Fruit fly (Drosophila melanogaster): ENCODE results near the gene Pp1-87B.

Pp1-87B gene

DNA sequence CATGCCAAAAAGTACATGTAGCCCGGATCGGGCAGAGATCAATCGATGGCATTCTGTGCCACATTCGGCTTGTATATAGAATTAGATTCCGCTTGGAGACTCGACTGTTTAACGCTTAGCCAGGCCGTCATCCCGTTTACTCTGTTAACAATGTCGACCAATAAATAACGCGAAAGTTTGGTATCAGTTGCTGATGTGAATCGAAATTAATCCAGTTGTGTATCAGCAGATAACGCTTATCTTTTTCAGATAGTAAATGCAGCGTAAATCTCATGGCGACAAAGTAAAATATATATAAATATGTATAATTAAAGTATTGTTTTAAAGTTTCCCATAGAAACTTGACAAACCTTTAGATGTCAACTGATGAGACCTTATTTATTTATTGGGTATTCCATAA is 14.3 kb downstream of the Pp1-87B start:
- TF ChIP-seq CG17801 (GFP tag; optimal IDR thresholded peaks at IDR 0.05; ENCODE audit: partially characterized antibody), result no peak

DNA sequence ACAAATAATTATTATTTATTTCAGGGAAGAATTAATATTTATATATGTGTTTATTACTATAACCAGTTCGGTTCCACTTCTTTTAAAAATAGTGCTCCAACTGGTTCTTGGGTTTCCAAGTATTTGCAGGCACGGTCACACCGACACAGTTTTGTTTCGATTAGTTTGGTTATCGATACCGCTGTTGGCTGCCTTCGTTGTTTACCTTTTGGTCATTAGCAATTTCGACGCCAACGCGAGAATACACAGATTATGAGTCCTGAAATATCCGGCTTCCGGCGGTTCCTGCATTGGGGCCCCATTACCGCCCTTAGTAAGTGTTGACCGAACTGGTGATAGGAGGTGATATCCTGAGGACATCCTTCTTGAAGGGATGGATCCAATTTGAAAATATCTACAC is 17.6 kb downstream of the Pp1-87B start, which contains the start of gene CG5196:
TSS of gene CG5196 (plus strand) at position 157 of the 400 bp plus-strand sequence.
- peak; percentile 25 for TF ChIP-seq CG17801 (GFP tag; optimal IDR thresholded peaks at IDR 0.05; ENCODE audit: partially characterized antibody)

DNA sequence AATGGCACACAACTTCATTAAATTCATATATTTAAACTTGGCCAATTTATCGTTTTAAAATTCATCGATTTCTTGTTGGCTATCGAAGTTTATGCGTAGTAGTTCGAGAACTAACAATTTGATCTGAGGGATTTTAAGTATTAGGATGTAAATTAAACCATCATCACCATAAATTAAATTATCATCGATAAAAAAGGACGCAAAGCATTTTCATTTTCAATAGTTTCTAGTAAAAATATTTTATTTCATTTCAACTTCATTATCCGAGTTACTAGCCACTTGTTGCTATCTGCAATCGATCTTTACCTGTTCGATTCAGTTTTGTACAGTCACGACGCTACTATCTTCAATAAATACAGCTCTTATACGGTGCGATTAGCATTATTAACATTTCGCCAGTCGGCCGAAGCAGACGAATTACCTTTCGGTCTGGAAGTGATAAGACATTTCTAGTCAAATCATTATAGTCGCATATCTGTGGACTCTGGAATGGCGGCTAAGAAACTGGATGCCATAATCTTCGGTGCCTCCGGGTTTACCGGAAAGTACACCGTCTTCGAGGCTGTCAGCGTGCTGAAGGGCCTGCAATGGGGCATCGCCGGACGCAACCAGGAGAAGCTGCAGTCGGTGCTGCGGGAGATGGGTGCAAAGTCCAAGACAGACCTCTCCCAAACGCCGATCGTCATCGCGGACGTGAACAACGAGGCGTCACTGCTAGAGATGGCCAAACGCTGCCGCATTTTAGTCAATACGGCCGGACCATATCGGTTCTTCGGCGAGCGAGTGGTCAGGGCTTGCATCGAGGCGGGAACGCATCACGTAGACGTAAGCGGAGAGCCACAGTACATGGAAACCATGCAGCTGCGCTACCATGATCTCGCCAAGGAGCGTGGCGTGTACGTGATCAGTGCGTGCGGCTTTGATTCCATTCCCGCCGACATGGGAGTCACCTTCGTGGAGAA is 19.2 kb downstream of the Pp1-87B start, which contains the start of gene CG5167:
TSS of gene CG5167 (plus strand) at position 298 of the 962 bp plus-strand sequence.
- TF ChIP-seq CG17801 (GFP tag; optimal IDR thresholded peaks at IDR 0.05; ENCODE audit: partially characterized antibody), result peak; percentile 75

DNA sequence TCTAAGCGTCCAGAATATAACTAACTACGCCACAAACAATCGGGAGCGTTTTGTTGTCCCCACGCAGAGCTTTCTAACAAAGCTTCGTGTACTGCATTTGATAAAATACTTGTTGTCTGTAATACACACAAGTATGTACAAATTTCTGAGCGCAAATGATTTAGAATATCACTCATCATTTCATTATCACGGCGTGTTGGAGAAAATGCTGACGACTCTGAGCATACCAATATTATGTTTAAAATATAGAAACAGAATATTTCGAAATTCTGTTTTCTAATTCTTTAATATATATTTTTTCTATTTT is 19.8 kb downstream of the Pp1-87B start, which contains the start of gene Cyp9f2:
TSS of gene Cyp9f2 (minus strand) at position 101 of the 307 bp plus-strand sequence.
- no peak for TF ChIP-seq CG17801 (GFP tag; optimal IDR thresholded peaks at IDR 0.05; ENCODE audit: partially characterized antibody)

DNA sequence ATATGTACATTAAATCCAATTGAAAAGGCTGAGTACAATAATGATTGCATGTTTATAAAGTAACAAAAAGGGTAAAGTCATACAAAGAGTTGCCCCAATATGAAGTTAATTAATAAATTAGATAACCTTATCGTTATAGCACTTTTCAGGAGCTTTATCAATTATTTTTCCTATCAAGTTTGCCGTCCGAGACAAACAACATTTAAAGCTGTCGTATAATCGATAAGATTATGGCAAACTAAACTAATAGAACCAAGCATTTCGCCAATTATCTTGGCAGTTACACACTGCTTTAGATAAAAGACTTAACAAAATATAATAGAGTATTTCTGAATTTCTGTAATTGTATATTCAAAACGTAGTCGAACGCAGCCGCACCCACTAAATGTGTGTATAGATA is 20.6 kb downstream of the Pp1-87B start:
- no peak for TF ChIP-seq CG17801 (GFP tag; optimal IDR thresholded peaks at IDR 0.05; ENCODE audit: partially characterized antibody)

DNA sequence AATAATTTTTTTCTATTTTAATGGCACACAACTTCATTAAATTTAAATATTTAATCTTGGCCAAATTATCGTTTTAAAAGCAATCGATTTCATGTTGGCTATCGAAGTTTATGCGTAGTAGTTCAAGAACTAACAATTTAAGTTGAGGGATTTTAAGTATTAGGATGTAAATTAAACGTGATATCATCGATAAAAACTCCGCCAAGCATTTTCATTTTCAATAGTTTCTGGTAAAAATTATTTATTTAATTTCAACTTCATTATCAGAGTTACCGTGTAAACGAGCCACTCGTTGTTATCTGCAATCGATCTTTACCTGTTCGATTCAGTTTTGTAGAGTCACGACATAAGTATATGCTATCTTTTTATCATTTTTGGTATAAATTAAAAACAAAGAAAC is 22.8 kb downstream of the Pp1-87B start:
- peak; percentile 100 for TF ChIP-seq CG17801 (GFP tag; optimal IDR thresholded peaks at IDR 0.05; ENCODE audit: partially characterized antibody)

DNA sequence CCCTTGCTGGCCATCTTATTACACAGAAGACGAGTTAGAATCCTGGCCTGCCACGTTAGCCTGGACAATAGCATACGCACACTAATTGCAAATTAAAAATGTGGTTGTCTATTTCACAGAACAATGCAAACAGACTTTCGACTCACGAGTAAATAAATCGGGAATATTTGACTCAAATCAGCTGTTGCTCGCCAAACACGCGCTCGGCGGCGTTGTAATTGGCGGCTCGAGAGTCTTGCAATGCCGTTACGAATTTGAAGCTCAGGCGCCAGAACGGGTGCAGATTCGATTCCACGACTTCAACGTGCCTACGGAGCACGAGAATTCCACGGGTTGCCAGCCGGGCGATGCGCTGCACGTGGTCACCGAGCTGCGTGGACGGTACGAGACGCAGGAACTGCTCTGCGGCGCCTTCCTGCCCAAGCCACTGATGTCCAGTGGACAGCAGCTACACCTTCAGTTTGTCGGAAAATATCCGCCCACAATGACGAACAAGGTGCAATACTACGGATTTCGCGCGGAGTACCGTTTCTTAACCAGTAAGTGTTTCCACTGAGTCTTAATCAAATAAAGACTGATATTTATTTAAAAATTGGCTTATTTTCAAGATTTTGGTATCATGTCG is 23.9 kb downstream of the Pp1-87B start, which contains the start of gene DNAlig3:
TSS of gene DNAlig3 (minus strand) at position 168 of the 625 bp plus-strand sequence.
- TF ChIP-seq CG17801 (GFP tag; optimal IDR thresholded peaks at IDR 0.05; ENCODE audit: partially characterized antibody), result peak; percentile 67

DNA sequence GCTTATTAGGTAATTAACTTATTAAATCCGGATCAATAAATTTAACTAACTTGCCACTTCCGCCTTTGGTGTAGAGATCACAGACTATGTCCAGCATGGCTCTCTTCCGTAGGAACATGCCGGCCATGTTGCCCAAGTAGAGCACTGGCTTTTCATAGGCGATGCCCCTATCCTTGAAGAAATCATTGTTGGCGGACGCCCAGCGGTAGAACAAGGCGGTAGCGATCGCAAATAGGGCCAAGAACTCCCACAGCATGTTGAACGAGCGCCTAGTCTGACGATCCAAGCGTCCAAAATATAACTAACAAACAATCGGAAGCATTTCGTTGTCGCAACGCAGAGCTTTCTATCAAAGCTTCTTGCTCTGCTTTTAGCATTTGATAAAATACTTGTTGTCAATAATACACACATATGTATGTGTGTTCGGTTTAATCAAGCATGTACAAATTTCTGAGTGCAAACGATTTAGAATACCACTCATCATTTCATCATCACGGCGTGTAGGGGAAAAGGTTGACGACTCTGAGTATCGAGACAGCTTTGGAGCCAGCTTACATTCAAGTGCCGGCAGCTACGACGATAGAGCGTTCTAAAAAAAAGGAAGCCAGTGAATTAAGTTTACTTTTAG is 27.0 kb downstream of the Pp1-87B start, which contains the start of gene Cyp9f3:
TSS of gene Cyp9f3 (minus strand) at position 310 of the 628 bp plus-strand sequence.
- no peak for TF ChIP-seq CG17801 (GFP tag; optimal IDR thresholded peaks at IDR 0.05; ENCODE audit: partially characterized antibody)

DNA sequence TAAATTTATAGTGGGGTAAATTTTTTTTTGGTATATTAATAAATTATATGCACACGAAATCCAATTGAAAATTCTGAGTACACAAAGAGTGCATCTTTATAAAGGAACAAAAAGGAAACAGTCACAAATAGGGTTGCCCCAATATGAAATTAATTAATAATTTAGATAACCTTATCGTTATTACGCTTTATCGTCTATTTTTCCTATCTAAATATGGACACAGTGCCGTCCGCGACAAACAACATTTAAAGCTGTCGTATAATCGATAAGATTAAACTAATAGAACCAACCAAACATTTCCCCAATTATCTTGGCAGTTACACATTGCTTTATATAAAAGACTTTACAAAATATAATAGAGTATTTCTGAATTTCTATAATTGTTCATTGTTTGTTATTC is 27.7 kb downstream of the Pp1-87B start:
- peak; percentile 19 for TF ChIP-seq CG17801 (GFP tag; optimal IDR thresholded peaks at IDR 0.05; ENCODE audit: partially characterized antibody)

DNA sequence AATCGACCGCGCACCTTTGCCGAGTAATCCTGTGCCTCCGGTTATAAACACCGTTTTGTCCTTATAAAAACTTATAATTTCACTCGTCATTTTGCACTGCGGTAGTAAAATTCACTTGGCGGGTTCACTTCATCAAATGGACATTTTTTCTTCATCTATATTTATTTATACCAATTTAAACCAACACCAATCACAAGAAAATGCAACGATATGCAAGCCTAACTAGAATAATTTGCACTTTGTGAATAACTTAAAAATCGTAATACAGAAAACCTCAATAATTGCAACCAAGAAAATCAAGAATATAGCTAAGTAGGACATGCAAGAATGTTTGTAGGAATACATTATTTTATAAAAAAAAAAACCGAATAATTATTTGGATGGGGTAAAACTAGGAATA is 29.8 kb downstream of the Pp1-87B start, which contains the start of the genes CG10096 and CG10097:
TSS of gene CG10096 (minus strand) at position 101 of the 400 bp plus-strand sequence.
TSS of gene CG10097 (minus strand) at position 101 of the 400 bp plus-strand sequence.
- TF ChIP-seq CG17801 (GFP tag; optimal IDR thresholded peaks at IDR 0.05; ENCODE audit: partially characterized antibody), result no peak

DNA sequence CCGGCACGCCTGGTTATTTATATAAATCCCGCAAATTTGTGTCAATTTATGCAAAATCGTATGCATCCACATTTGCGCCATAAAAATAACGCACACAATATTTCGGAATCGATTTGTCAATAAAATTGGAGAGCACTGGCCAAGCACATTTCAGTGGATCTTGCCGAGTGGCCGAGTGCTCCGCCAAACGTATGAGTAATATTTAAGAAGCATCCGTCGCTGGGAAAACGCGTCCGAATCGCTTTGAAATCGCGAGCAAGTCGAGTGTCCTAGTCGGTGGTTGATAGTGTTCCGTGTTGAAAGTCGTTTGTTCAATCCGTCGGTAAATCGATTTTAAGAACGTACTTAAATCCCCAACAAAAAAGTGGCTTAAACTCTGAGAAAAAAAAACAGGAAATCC is 38.8 kb downstream of the Pp1-87B start, which contains the start of gene CG33098:
TSS of gene CG33098 (plus strand) at position 224 of the 400 bp plus-strand sequence.
- no peak for TF ChIP-seq CG17801 (GFP tag; optimal IDR thresholded peaks at IDR 0.05; ENCODE audit: partially characterized antibody)

DNA sequence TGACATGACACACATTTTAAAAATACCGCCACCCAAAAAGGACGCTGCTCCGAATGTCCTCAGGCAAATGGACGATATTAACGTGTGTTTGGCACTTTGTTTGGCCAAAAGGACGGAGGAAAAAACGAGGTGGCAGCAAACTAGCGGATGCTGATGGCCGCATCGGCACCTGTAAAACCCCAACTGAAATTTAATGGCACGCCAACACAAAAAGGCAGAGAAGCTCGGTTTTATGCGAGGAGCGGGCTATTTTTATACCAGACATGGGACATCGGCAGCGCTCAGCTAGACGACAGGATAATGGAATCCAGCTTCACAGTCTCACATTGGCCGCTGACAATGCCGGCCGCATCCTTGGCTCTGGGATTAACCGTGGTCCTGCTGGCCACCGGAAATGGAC is 39.8 kb downstream of the Pp1-87B start, which contains the start of gene Sol1:
TSS of gene Sol1 (plus strand) at position 301 of the 400 bp plus-strand sequence.
- TF ChIP-seq CG17801 (GFP tag; optimal IDR thresholded peaks at IDR 0.05; ENCODE audit: partially characterized antibody), result no peak

DNA sequence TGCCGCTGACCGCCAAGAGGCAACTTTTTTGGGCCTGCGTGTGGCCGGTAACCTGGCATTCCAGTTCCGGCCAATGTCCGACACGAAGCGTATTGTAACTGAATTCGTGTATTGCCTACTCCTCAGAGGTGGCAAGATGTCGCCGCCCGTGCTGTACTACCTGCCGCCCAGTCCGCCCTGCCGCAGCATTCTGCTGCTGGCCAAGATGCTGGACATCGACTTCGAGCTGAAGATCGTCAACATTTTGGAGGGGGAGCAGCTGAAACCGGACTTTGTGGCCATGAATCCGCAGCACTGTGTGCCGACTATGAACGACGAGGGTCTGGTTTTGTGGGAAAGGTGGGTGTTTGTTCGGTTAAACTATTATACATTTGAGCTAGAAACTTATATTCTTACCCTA is 41.4 kb downstream of the Pp1-87B start:
- no peak for TF ChIP-seq CG17801 (GFP tag; optimal IDR thresholded peaks at IDR 0.05; ENCODE audit: partially characterized antibody)

DNA sequence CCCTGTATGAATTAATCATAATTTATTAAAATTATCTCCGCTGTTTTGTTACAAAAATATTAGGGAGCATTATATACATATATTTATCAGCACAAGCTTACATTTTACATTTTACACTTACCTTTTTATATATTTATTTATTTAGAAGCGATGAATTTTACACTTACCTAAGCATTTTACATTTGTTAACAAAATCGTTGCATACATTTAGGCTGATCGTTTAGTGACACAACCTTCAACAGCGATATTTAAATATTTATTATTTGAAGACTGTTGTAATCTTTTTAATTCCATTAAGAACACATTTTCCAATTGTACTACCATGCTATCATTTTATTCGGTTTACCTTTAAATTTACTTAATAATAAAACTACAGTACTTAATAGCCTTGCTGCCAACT is 41.9 kb downstream of the Pp1-87B start:
- TF ChIP-seq CG17801 (GFP tag; optimal IDR thresholded peaks at IDR 0.05; ENCODE audit: partially characterized antibody), result no peak

DNA sequence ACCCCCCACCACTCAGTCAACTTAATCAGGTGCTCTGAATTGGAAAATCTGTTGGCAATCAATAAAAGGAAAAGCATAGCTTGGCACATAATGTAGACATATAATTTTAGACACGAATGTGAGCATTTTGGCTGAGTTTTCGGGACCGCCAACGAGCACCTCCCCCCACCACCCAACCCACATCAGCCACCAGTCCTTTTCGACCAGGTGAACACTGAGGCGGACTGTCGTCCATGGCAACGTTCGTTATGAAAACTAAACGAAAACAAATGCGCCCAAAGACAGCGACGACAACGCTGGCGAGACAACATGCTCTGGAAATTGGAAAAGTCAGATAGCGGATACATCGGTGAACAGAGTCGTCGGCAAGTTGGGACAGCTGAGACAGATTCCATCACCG is 42.7 kb downstream of the Pp1-87B start, which contains the start of gene GstD11:
TSS of gene GstD11 (plus strand) at position 301 of the 400 bp plus-strand sequence.
- no peak for TF ChIP-seq CG17801 (GFP tag; optimal IDR thresholded peaks at IDR 0.05; ENCODE audit: partially characterized antibody)

All from ovary, adult (tissue).